Worm (Caenorhabditis elegans): ENCODE results near the gene mrps-22.

mrps-22 gene

DNA sequence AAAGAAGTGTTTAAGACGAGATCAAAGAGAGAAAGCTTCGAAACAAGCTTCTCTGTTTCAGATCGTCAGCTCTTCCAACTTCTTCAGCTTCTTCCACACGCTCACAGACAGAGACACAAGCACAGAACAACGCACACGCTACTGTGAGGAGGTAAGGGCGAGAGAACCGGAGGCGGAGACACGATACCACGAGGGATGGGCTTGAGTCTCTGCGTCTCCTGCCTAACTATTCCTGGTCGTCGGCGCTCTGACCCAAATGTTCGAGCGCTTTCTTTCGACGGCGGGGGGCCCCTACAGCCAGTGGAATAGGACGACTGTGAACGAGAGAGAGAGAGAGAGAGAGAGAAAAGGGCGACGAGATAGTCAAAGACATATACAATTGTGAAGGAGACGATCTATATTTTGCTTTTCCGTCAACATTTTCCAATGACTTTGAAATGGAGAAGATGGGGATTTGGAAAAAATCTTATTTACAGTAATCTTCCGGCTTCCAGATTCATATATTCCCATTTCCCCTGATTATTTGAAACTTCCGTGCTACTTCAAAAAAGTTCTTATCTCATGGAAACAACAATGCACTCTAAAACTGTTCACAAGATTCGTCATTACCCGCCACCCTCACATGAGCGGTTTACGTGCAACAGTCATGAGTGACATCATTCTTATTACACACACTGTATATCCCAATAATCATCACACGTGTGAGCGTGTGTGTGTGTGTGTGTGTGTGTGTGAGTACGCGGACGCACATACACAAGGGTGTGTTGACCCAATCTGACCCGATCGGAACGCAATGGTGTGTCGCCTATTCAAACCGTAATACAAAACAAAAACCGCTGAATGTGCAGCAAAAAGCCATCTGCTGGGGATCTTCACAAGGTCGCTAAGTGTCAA, 33.4 kb upstream of the mrps-22 start (continued):
- TF ChIP-seq nhr-20 (tag; optimal IDR thresholded peaks at IDR 0.05) (peak; percentile 82), sox-4 (tag; optimal IDR thresholded peaks at IDR 0.05) (peak; percentile 36), sup-37 (GFP tag; optimal IDR thresholded peaks at IDR 0.05) (peak; percentile 5), ceh-88 (GFP tag; IDR thresholded peaks at IDR 0.05) (peak; percentile 64), lir-3 (tag; optimal IDR thresholded peaks at IDR 0.05; ENCODE audit: poor library complexity) (peak; percentile 34), swsn-7 (tag; optimal IDR thresholded peaks at IDR 0.05) (peak; percentile 90), lin-15B (tag; optimal IDR thresholded peaks at IDR 0.05) (peak; percentile 44), ceh-90 (tag; optimal IDR thresholded peaks at IDR 0.05) (no peak), xbp-1 (tag; optimal IDR thresholded peaks at IDR 0.05) (peak; percentile 78), fkh-10 (GFP tag; optimal IDR thresholded peaks at IDR 0.05) (peak; percentile 89), F16B12.6 (tag; optimal IDR thresholded peaks at IDR 0.05) (peak; percentile 29)

DNA sequence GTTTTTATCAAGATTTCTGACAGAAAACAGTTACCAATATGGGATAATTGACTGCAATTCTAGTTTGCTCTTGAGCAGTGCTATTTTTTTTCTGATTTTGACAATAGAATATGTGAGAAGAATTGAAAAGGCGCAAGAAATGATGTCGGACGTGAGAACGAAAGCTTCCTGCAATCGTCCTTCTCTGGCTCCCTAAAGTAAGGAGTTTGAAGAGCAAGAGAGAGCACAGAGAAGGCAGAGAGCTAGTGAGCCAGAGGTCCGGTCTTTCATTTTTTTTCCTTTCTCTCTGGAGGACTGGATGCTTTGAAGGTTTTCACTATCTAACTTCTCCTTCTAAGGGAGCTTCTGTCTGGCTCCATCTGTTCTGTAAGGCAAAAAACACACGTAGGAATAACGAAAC, 32.2 kb upstream of the mrps-22 start:
- TF ChIP-seq alr-1 (tag; optimal IDR thresholded peaks at IDR 0.05; ENCODE audit: borderline replicate concordance) (no peak), isw-1 (GFP tag; IDR thresholded peaks at IDR 0.05) (no peak), snu-23 (GFP tag; optimal IDR thresholded peaks at IDR 0.05) (peak; percentile 10), nhr-85 (tag) (peak; percentile 15), lsy-2 (tag; optimal IDR thresholded peaks at IDR 0.05) (peak in 1 of 2 experiments; percentile 44), sptf-1 (tag; optimal IDR thresholded peaks at IDR 0.05) (peak; percentile 94), ama-1 (optimal IDR thresholded peaks at IDR 0.05) (peak; percentile 21), unc-86 (tag; optimal IDR thresholded peaks at IDR 0.05) (peak; percentile 4), fkh-10 (GFP tag; optimal IDR thresholded peaks at IDR 0.05) (peak; percentile 12), ceh-82 (tag; optimal IDR thresholded peaks at IDR 0.05) (peak in 1 of 3 experiments; percentile 12), lin-14 (GFP tag; optimal IDR thresholded peaks at IDR 0.05) (peak; percentile 57)

DNA sequence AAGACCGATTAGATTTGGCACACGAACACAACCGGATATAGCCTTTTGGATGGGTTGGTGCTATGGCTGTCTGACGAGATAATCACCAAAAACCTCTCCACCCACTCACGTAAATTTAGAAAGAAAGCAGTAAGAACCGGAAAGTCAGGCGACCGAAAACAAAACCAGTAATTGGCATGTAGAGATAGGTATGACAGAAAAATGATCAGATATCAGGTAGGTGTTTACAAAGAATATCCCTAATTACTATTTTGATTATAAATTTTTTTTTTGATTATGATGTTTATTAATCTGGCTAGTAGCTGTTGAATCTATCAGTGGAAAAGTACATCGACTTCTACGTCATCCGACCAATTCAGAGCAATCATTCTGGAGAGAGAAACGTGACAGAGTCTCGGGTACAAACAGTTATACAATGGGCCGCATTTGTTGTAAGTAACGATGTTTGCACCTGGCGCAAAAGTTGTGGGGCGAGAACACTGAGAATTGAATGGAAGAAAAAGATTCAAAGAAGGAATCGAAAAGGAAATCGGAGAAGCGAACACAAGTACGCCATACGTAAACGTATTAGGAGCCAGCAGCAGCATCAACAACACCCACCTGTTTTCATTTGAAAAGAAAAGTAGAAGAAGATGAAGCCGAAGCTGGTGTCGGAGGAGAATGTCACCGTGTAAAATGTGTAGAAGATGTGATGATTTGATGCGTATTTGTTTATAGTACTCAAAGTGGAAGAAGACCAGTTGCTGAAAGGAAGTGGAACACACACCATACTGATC, 31.4 kb upstream of the mrps-22 start:
- TF ChIP-seq snu-23 (GFP tag; optimal IDR thresholded peaks at IDR 0.05): peak; percentile 12
- no peak for TF ChIP-seq mab-9 (GFP tag; IDR thresholded peaks at IDR 0.05)
- TF ChIP-seq swsn-7 (tag; optimal IDR thresholded peaks at IDR 0.05): peak; percentile 23
- TF ChIP-seq fkh-10 (GFP tag; optimal IDR thresholded peaks at IDR 0.05): no peak
- peak; percentile 5 for TF ChIP-seq skn-1 (tag; optimal IDR thresholded peaks at IDR 0.05)
- TF ChIP-seq unc-130 (tag; optimal IDR thresholded peaks at IDR 0.05): peak; percentile 12
- no peak for TF ChIP-seq rnt-1 (tag; optimal IDR thresholded peaks at IDR 0.05)
- peak; percentile 32 for TF ChIP-seq dsc-1 (tag; optimal IDR thresholded peaks at IDR 0.05)
- TF ChIP-seq elt-2 (tag; optimal IDR thresholded peaks at IDR 0.05): peak; percentile 9
- no peak for TF ChIP-seq unc-86 (tag; optimal IDR thresholded peaks at IDR 0.05)
- TF ChIP-seq lin-39 (tag; optimal IDR thresholded peaks at IDR 0.05): peak; percentile 12
- no peak for TF ChIP-seq efl-1 (optimal IDR thresholded peaks at IDR 0.05)
- TF ChIP-seq efl-1 (GFP tag; optimal IDR thresholded peaks at IDR 0.05 in 1 of 2): peak in 1 of 2 experiments; percentile 16
- TF ChIP-seq tbx-2 (tag; optimal IDR thresholded peaks at IDR 0.05): no peak
- TF ChIP-seq elt-3 (tag; optimal IDR thresholded peaks at IDR 0.05): peak in 1 of 6 experiments; percentile 74
- TF ChIP-seq ama-1 (optimal IDR thresholded peaks at IDR 0.05): peak; percentile 25
- peak; percentile 5 for TF ChIP-seq xbp-1 (tag; optimal IDR thresholded peaks at IDR 0.05)
- TF ChIP-seq ets-5 (GFP tag; IDR thresholded peaks at IDR 0.05): no peak
- TF ChIP-seq nhr-71 (tag; optimal IDR thresholded peaks at IDR 0.05): peak; percentile 58
- peak; percentile 47 for TF ChIP-seq nhr-90 (tag; optimal IDR thresholded peaks at IDR 0.05; ENCODE audit: poor library complexity)
- TF ChIP-seq fkh-8 (tag; optimal IDR thresholded peaks at IDR 0.05): peak; percentile 69
- TF ChIP-seq nhr-20 (tag; optimal IDR thresholded peaks at IDR 0.05): peak; percentile 39
- peak; percentile 20 for TF ChIP-seq nhr-85 (tag)
- TF ChIP-seq lin-13 (GFP tag; optimal IDR thresholded peaks at IDR 0.05): no peak
- TF ChIP-seq nhr-47 (tag; optimal IDR thresholded peaks at IDR 0.05): peak; percentile 38
- TF ChIP-seq mep-1 (tag; optimal IDR thresholded peaks at IDR 0.05): peak; percentile 54
- TF ChIP-seq lin-14 (GFP tag; optimal IDR thresholded peaks at IDR 0.05): peak; percentile 1
- TF ChIP-seq egl-27 (tag; optimal IDR thresholded peaks at IDR 0.05): no peak
- TF ChIP-seq irx-1 (tag; optimal IDR thresholded peaks at IDR 0.05): no peak
- peak; percentile 57; the same call in 1 of the 2 replicates for TF ChIP-seq grh-1 (GFP tag; IDR thresholded peaks at IDR 0.05)
- TF ChIP-seq lsy-2 (tag; optimal IDR thresholded peaks at IDR 0.05): peak; percentile 14 to 26
- no peak for TF ChIP-seq pqm-1 (tag; optimal IDR thresholded peaks at IDR 0.05)
- peak; percentile 63 for TF ChIP-seq ceh-8 (GFP tag; optimal IDR thresholded peaks at IDR 0.05)
- TF ChIP-seq ceh-82 (tag; optimal IDR thresholded peaks at IDR 0.05): no peak
